Fruit fly (Drosophila melanogaster): ENCODE results near the gene CG11779.
A peak's percentile ranks its signal among the peaks of the same experiment; 100 is the strongest.

Gene CG11779

DNA sequence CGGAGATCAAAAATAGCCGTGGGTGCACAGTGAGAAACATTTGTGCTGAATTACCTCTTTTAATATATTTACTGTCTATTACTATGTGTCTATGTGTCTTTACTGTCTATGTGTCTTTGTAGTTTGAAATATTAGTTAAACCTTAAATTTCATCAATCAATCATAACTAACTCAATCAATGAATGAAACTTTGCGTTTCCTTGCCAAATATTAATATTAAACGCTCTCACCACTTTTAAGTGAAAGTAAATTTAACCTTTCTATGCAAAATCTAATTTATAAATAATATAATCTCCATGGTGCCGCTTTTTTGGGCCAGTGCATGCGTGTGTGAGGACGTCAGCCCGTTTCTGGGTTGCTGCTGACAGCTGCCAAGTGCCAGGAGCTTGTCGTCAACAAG lies 21.5 kb upstream of the CG11779 start (continued):
- peak; percentile 10 for TF ChIP-seq nmo (GFP tag; optimal IDR thresholded peaks at IDR 0.05)
- peak; percentile 56 for TF ChIP-seq CG15269 (tag; optimal IDR thresholded peaks at IDR 0.05)
- no peak for TF ChIP-seq onecut (GFP tag; IDR thresholded peaks at IDR 0.05)
- peak; percentile 4 for TF ChIP-seq CG18262 (tag; optimal IDR thresholded peaks at IDR 0.05)
- TF ChIP-seq CG31441 (GFP tag; IDR thresholded peaks at IDR 0.05) = 0 out of 2 replicates have a peak, but pooled peaks have one; percentile 23
- TF ChIP-seq ttk (GFP tag; IDR thresholded peaks at IDR 0.05) = 0 out of 2 replicates have a peak, but pooled peaks have one; percentile 6
- TF ChIP-seq Sox102F (GFP tag; optimal IDR thresholded peaks at IDR 0.05) = peak; percentile 35
- no peak for TF ChIP-seq pnt (GFP tag; optimal IDR thresholded peaks at IDR 0.05)
- TF ChIP-seq CG30403 (GFP tag; optimal IDR thresholded peaks at IDR 0.05) = peak; percentile 10
- TF ChIP-seq CG8281 (tag; optimal IDR thresholded peaks at IDR 0.05) = no peak
- no peak for TF ChIP-seq CG14050 (GFP tag; IDR thresholded peaks at IDR 0.05)
- TF ChIP-seq crp (GFP tag; optimal IDR thresholded peaks at IDR 0.05) = no peak
- no peak for TF ChIP-seq CG17568 (GFP tag; optimal IDR thresholded peaks at IDR 0.05)
- TF ChIP-seq CG12391 (tag; optimal IDR thresholded peaks at IDR 0.05) = peak; percentile 28
- peak; percentile 43 for TF ChIP-seq gem (tag; optimal IDR thresholded peaks at IDR 0.05)
- TF ChIP-seq NfI (GFP tag; optimal IDR thresholded peaks at IDR 0.05) = peak; percentile 15
- TF ChIP-seq Ssrp (tag; optimal IDR thresholded peaks at IDR 0.05) = peak; percentile 30
- TF ChIP-seq CG2678 (tag; optimal IDR thresholded peaks at IDR 0.05) = peak; percentile 50
- TF ChIP-seq hkb (optimal IDR thresholded peaks at IDR 0.05) = no peak
- TF ChIP-seq hkb (GFP tag; IDR thresholded peaks at IDR 0.05) = peak; percentile 47
- peak; percentile 81 for TF ChIP-seq sens (GFP tag)
- TF ChIP-seq slbo (GFP tag; IDR thresholded peaks at IDR 0.05) = 0 out of 2 replicates have a peak, but pooled peaks have one; percentile 7
- no peak for TF ChIP-seq ash1 (GFP tag; optimal IDR thresholded peaks at IDR 0.05)
- no peak for TF ChIP-seq CG4854 (GFP tag; optimal IDR thresholded peaks at IDR 0.05)
- TF ChIP-seq CG3847 (GFP tag; IDR thresholded peaks at IDR 0.05) = peak; percentile 21; the same call in 1 of the 2 replicates
- TF ChIP-seq eve (GFP tag; optimal IDR thresholded peaks at IDR 0.05) = peak in 1 of 2 experiments; percentile 49
- peak; percentile 53 for TF ChIP-seq CG11504 (tag; optimal IDR thresholded peaks at IDR 0.05)
- TF ChIP-seq CG13296 (GFP tag; optimal IDR thresholded peaks at IDR 0.05) = peak; percentile 10
- no peak for TF ChIP-seq CG9215 (GFP tag; IDR thresholded peaks at IDR 0.05)
- TF ChIP-seq her (GFP tag; optimal IDR thresholded peaks at IDR 0.05) = no peak
- TF ChIP-seq hb (GFP tag; IDR thresholded peaks at IDR 0.05; ENCODE audit: partially characterized antibody) = no peak
- peak; percentile 31 for TF ChIP-seq CG18599 (GFP tag; optimal IDR thresholded peaks at IDR 0.05)
- peak; percentile 36 for TF ChIP-seq CG17359 (tag; optimal IDR thresholded peaks at IDR 0.05)
- no peak for TF ChIP-seq CG2199 (GFP tag; IDR thresholded peaks at IDR 0.05)
- peak; percentile 46 for TF ChIP-seq CG7839 (tag; optimal IDR thresholded peaks at IDR 0.05)

DNA sequence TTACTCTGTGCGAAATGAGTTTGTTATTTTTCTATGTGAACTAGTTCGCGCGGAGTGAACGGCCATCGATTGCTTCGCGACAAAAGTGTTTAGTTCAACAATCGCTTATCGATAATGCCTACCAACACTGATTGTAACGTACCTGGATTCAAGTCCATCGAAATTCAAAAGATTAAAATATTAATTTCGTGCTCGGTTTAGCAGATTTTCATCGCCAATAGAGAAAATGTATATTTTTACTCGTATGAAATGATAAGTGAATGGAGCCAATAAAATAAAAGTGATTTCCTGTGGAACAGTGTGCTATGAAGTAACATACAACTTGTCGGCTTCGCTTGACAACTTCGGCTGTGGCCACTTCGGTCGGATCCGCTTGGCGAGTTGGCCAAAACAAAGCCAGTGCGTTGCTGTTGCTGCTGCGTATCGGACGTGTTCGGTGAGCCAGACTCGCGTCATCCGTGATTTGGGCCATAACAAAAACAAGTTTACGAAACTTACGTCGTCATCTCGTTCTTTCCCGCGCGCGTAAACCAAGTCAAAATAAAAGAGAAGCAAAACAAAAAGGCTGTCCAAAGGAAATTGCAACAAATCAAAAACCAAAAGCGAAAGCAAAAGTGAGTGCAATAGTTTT lies 20.7 kb upstream of the CG11779 start, which contains the start of the genes CG5555 and myd:
Gene CG5555 (minus strand): TSS at position 276 of the 631 bp plus-strand sequence.
Gene myd (plus strand): TSS at position 397 of the 631 bp plus-strand sequence.
- TF ChIP-seq bsh (GFP tag; optimal IDR thresholded peaks at IDR 0.05) (no peak), CG32772 (GFP tag; IDR thresholded peaks at IDR 0.05) (no peak), CG6854 (GFP tag; optimal IDR thresholded peaks at IDR 0.05) (no peak), pan (optimal IDR thresholded peaks at IDR 0.05) (no peak), pan (GFP tag; optimal IDR thresholded peaks at IDR 0.05 in 1 of 2, IDR thresholded peaks at IDR 0.05 in 1 of 2) (peak in 1 of 2 experiments; percentile 48), lola (GFP tag; optimal IDR thresholded peaks at IDR 0.05) (no peak), CG2202 (tag; optimal IDR thresholded peaks at IDR 0.05) (no peak), fd3F (GFP tag; optimal IDR thresholded peaks at IDR 0.05) (no peak), CG3838 (GFP tag; optimal IDR thresholded peaks at IDR 0.05) (peak; percentile 42), zfh2 (GFP tag; optimal IDR thresholded peaks at IDR 0.05) (peak; percentile 40), prd (optimal IDR thresholded peaks at IDR 0.05) (no peak), prd (GFP tag; IDR thresholded peaks at IDR 0.05) (0 out of 3 replicates have a peak, but pooled peaks have one; percentile 42), pita (GFP tag; optimal IDR thresholded peaks at IDR 0.05) (no peak), CG17361 (GFP tag; IDR thresholded peaks at IDR 0.05) (0 out of 3 replicates have a peak, but pooled peaks have one; percentile 27), CG3163 (GFP tag; optimal IDR thresholded peaks at IDR 0.05) (no peak), CG3847 (GFP tag; IDR thresholded peaks at IDR 0.05) (peak; percentile 23; the same call in 1 of the 2 replicates), CkIIα-i1 (GFP tag; IDR thresholded peaks at IDR 0.05) (no peak)

Data from whole organism, embryonic.